Fruit fly (Drosophila melanogaster) whole organism, embryonic: ENCODE results near the gene MICU3.

Experiments
- Atf6 ChIP-seq: fragments of 200-800 bp; sonication (Bioruptor generic); IDR thresholded peaks from 2 replicates; pipeline ENCODE4 v1.3.6; 2022; ENCODE audit warnings: missing biosample characterization, missing genetic modification characterization
- CG10274 ChIP-seq: fragments of 200-800 bp; sonication (Bioruptor generic); optimal IDR thresholded peaks from 3 replicates; lab custom pipeline; 2017; ENCODE audit warnings: missing biosample characterization, mild to moderate bottlenecking, missing genetic modification characterization
- CG11085 ChIP-seq: fragments of 200-800 bp; sonication (Bioruptor generic); IDR thresholded peaks from 2 replicates; pipeline ENCODE4 v1.3.6; 2022; ENCODE audit warnings: missing biosample characterization, missing genetic modification characterization
- CG11247 ChIP-seq: fragments of 200-800 bp; sonication (Bioruptor generic); IDR thresholded peaks from 2 replicates; pipeline ENCODE4 v1.3.6; 2022; ENCODE audit warnings: missing biosample characterization, missing genetic modification characterization
- CG11560 ChIP-seq: fragments of 200-800 bp; sonication (Bioruptor generic); IDR thresholded peaks from 3 replicates; pipeline ENCODE4 v1.3.6; 2022; ENCODE audit warnings: missing biosample characterization, missing genetic modification characterization
- CG11723 ChIP-seq: fragments of 200-800 bp; sonication (Bioruptor generic); optimal IDR thresholded peaks from 2 replicates; lab custom pipeline; 2017; ENCODE audit warnings: missing biosample characterization, mild to moderate bottlenecking, missing genetic modification characterization
- CG12236 ChIP-seq: fragments of 200-800 bp; sonication (Bioruptor generic); optimal IDR thresholded peaks from 2 replicates; lab custom pipeline; 2016; ENCODE audit warnings: missing biosample characterization, missing genetic modification characterization
- CG13296 ChIP-seq: fragments of 200-800 bp; sonication (Bioruptor generic); optimal IDR thresholded peaks from 3 replicates; lab custom pipeline; 2018; ENCODE audit warnings: missing biosample characterization, mild to moderate bottlenecking, missing genetic modification characterization
- CG15479 ChIP-seq: fragments of 200-800 bp; sonication (Bioruptor generic); optimal IDR thresholded peaks from 3 replicates; lab custom pipeline; 2019; ENCODE audit warnings: missing biosample characterization, mild to moderate bottlenecking, missing genetic modification characterization, moderate library complexity
- CG1792 ChIP-seq: fragments of 200-800 bp; sonication (Bioruptor generic); optimal IDR thresholded peaks from 2 replicates; lab custom pipeline; 2016; ENCODE audit warnings: missing biosample characterization, missing genetic modification characterization
- CG2120 ChIP-seq: fragments of 200-800 bp; sonication (Bioruptor generic); optimal IDR thresholded peaks from 3 replicates; lab custom pipeline; 2016; ENCODE audit warnings: missing biosample characterization, missing genetic modification characterization
- CG31388 ChIP-seq: fragments of 200-800 bp; sonication (Bioruptor generic); optimal IDR thresholded peaks from 2 replicates; lab custom pipeline; 2016; ENCODE audit warnings: missing biosample characterization, missing genetic modification characterization
- CG34422 ChIP-seq: fragments of 200-800 bp; sonication (Bioruptor generic); IDR thresholded peaks from 3 replicates; pipeline ENCODE4 v1.3.6; 2022; ENCODE audit warnings: missing biosample characterization, missing genetic modification characterization
- CG7786 ChIP-seq: fragments of 200-800 bp; sonication (Bioruptor generic); optimal IDR thresholded peaks from 2 replicates; lab custom pipeline; 2016; ENCODE audit warnings: missing biosample characterization, missing genetic modification characterization
- CG8388 ChIP-seq: fragments of 200-800 bp; sonication (Bioruptor generic); optimal IDR thresholded peaks from 2 replicates; lab custom pipeline; 2019; ENCODE audit warnings: missing biosample characterization, mild to moderate bottlenecking, missing genetic modification characterization, moderate library complexity
- CG9437 ChIP-seq: fragments of 200-800 bp; sonication (Bioruptor generic); optimal IDR thresholded peaks from 2 replicates; lab custom pipeline; 2018; ENCODE audit warnings: missing biosample characterization, mild to moderate bottlenecking, missing genetic modification characterization
- CG9609 ChIP-seq: fragments of 200-800 bp; sonication (Bioruptor generic); optimal IDR thresholded peaks from 3 replicates; lab custom pipeline; 2016; ENCODE audit warnings: missing biosample characterization, missing genetic modification characterization
- CG9727 ChIP-seq: fragments of 200-800 bp; sonication (Bioruptor generic); optimal IDR thresholded peaks from 3 replicates; lab custom pipeline; 2017; ENCODE audit warnings: missing biosample characterization, mild to moderate bottlenecking, missing genetic modification characterization
- CTCF ChIP-seq: fragments of 200-800 bp; sonication (Bioruptor generic); optimal IDR thresholded peaks from 2 replicates; lab custom pipeline; 2017; ENCODE audit warnings: missing biosample characterization, mild to moderate bottlenecking, missing genetic modification characterization, moderate library complexity
- D19A ChIP-seq: fragments of 200-800 bp; optimal IDR thresholded peaks from 3 replicates; lab custom pipeline; 2019; ENCODE audit warnings: missing biosample characterization, mild to moderate bottlenecking, missing genetic modification characterization, moderate library complexity
- NC2β ChIP-seq: fragments of 200-800 bp; sonication (Bioruptor generic); optimal IDR thresholded peaks from 2 replicates; lab custom pipeline; 2016; ENCODE audit warnings: missing biosample characterization, missing genetic modification characterization
- NFAT ChIP-seq: fragments of 200-800 bp; sonication (Bioruptor generic); IDR thresholded peaks from 2 replicates; pipeline ENCODE4 v1.3.6; 2022; ENCODE audit warnings: missing biosample characterization, missing genetic modification characterization
- NfI ChIP-seq: fragments of 200-800 bp; sonication (Bioruptor generic); optimal IDR thresholded peaks from 3 replicates; lab custom pipeline; 2018; ENCODE audit warnings: missing biosample characterization, mild to moderate bottlenecking, missing genetic modification characterization, moderate library complexity
- Opbp ChIP-seq: fragments of 200-800 bp; sonication (Bioruptor generic); IDR thresholded peaks from 3 replicates; pipeline ENCODE4 v1.3.6; 2022; ENCODE audit warnings: missing biosample characterization, missing genetic modification characterization; ENCODE audit not compliant: partially characterized antibody
- Pdp1 ChIP-seq, 2 experiments: fragments of 200-800 bp; sonication (Bioruptor generic); optimal IDR thresholded peaks; 3 replicates each; lab custom pipeline; 2016; ENCODE audit warnings: missing biosample characterization in 2 of 2, missing genetic modification characterization in 2 of 2, mild to moderate bottlenecking in 1 of 2, moderate library complexity in 1 of 2
- Sox102F ChIP-seq: fragments of 200-800 bp; sonication (Bioruptor generic); optimal IDR thresholded peaks from 2 replicates; lab custom pipeline; 2018; ENCODE audit warnings: missing biosample characterization, mild to moderate bottlenecking, missing genetic modification characterization, moderate library complexity
- Taf1 ChIP-seq: fragments of 200-800 bp; sonication (Bioruptor generic); IDR thresholded peaks from 2 replicates; pipeline ENCODE4 v1.3.6; 2022; ENCODE audit warnings: missing biosample characterization, missing genetic modification characterization
- Xbp1 ChIP-seq: fragments of 200-800 bp; sonication (Bioruptor generic); optimal IDR thresholded peaks from 3 replicates; lab custom pipeline; 2016; ENCODE audit warnings: missing biosample characterization, mild to moderate bottlenecking, missing genetic modification characterization
- ase ChIP-seq: fragments of 200-800 bp; sonication (Bioruptor generic); IDR thresholded peaks from 3 replicates; pipeline ENCODE4 v1.3.6; 2022; ENCODE audit warnings: missing biosample characterization, missing genetic modification characterization
- bbx ChIP-seq: fragments of 200-800 bp; sonication (Bioruptor generic); IDR thresholded peaks from 2 replicates; pipeline ENCODE4 v1.3.6; 2022; ENCODE audit warnings: missing biosample characterization, missing genetic modification characterization; ENCODE audit not compliant: partially characterized antibody
- ci ChIP-seq: fragments of 200-800 bp; sonication (Bioruptor generic); IDR thresholded peaks from 3 replicates; pipeline ENCODE4 v1.3.6; 2022; ENCODE audit warnings: missing biosample characterization, missing genetic modification characterization
- danr ChIP-seq: fragments of 200-800 bp; sonication (Bioruptor generic); IDR thresholded peaks from 2 replicates; pipeline ENCODE4 v1.3.6; 2022; ENCODE audit warnings: missing biosample characterization, missing genetic modification characterization
- fd3F ChIP-seq: fragments of 200-800 bp; sonication (Bioruptor generic); optimal IDR thresholded peaks from 2 replicates; lab custom pipeline; 2018; ENCODE audit warnings: missing biosample characterization, mild to moderate bottlenecking, missing genetic modification characterization, moderate library complexity
- fd96Cb ChIP-seq: fragments of 200-800 bp; sonication (Bioruptor generic); optimal IDR thresholded peaks from 2 replicates; lab custom pipeline; 2018; ENCODE audit warnings: missing biosample characterization, mild to moderate bottlenecking, missing genetic modification characterization, moderate library complexity
- grau ChIP-seq: fragments of 200-800 bp; optimal IDR thresholded peaks from 3 replicates; lab custom pipeline; 2019; ENCODE audit warnings: missing biosample characterization, mild to moderate bottlenecking, missing genetic modification characterization, moderate library complexity
- hb ChIP-seq: fragments of 200-800 bp; sonication (Bioruptor generic); IDR thresholded peaks from 3 replicates; pipeline ENCODE4 v1.3.6; 2022; ENCODE audit warnings: missing biosample characterization, missing genetic modification characterization; ENCODE audit not compliant: partially characterized antibody
- hbn ChIP-seq: fragments of 200-800 bp; sonication (Bioruptor generic); IDR thresholded peaks from 2 replicates; pipeline ENCODE4 v1.3.6; 2022; ENCODE audit warnings: missing biosample characterization, missing genetic modification characterization; ENCODE audit not compliant: partially characterized antibody
- kah ChIP-seq: fragments of 200-800 bp; sonication (Bioruptor generic); optimal IDR thresholded peaks from 2 replicates; lab custom pipeline; 2018; ENCODE audit warnings: missing biosample characterization, mild to moderate bottlenecking, missing genetic modification characterization
- lab ChIP-seq: fragments of 200-800 bp; sonication (Bioruptor generic); optimal IDR thresholded peaks from 3 replicates; lab custom pipeline; 2017; ENCODE audit warnings: missing biosample characterization, missing genetic modification characterization, mild to moderate bottlenecking, moderate library complexity, missing genetic modification reagents
- mam ChIP-seq: fragments of 200-800 bp; sonication (Bioruptor generic); optimal IDR thresholded peaks from 3 replicates; lab custom pipeline; 2016; ENCODE audit warnings: missing biosample characterization, missing genetic modification characterization
- mirr ChIP-seq: fragments of 200-800 bp; sonication (Bioruptor generic); optimal IDR thresholded peaks from 3 replicates; lab custom pipeline; 2018; ENCODE audit warnings: missing biosample characterization, mild to moderate bottlenecking, missing genetic modification characterization
- peb ChIP-seq: fragments of 200-800 bp; sonication (Bioruptor generic); IDR thresholded peaks from 2 replicates; pipeline ENCODE4 v1.3.6; 2022; ENCODE audit warnings: missing biosample characterization, missing genetic modification characterization
- psq ChIP-seq: fragments of 200-800 bp; sonication (Bioruptor generic); optimal IDR thresholded peaks from 2 replicates; lab custom pipeline; 2017; ENCODE audit warnings: missing biosample characterization, missing genetic modification characterization
- sens ChIP-seq: fragments of 200-800 bp; sonication (Bioruptor generic); peaks from one replicate; lab custom pipeline; 2016; ENCODE audit warnings: missing biosample characterization, missing genetic modification characterization
- sim ChIP-seq: fragments of 200-800 bp; sonication (Bioruptor generic); IDR thresholded peaks from 2 replicates; pipeline ENCODE4 v1.3.6; 2022; ENCODE audit warnings: missing biosample characterization, missing genetic modification characterization
- so ChIP-seq: fragments of 200-800 bp; sonication (Bioruptor generic); IDR thresholded peaks from 3 replicates; pipeline ENCODE4 v1.3.6; 2022; ENCODE audit warnings: missing biosample characterization, missing genetic modification characterization
- sug ChIP-seq: fragments of 200-800 bp; optimal IDR thresholded peaks from 2 replicates; lab custom pipeline; 2019; ENCODE audit warnings: missing biosample characterization, mild to moderate bottlenecking, missing genetic modification characterization, moderate library complexity
- trem ChIP-seq: fragments of 200-800 bp; optimal IDR thresholded peaks from 3 replicates; lab custom pipeline; 2019; ENCODE audit warnings: missing biosample characterization, mild to moderate bottlenecking, missing genetic modification characterization, moderate library complexity
- vvl ChIP-seq: fragments of 200-800 bp; sonication (Bioruptor generic); IDR thresholded peaks from 2 replicates; pipeline ENCODE4 v1.3.6; 2022; ENCODE audit warnings: missing biosample characterization, missing genetic modification characterization
- zfh1 ChIP-seq: fragments of 200-800 bp; sonication (Bioruptor generic); IDR thresholded peaks from 3 replicates; pipeline ENCODE4 v1.3.6; 2022; ENCODE audit warnings: missing biosample characterization, missing genetic modification characterization

Gene MICU3

DNA sequence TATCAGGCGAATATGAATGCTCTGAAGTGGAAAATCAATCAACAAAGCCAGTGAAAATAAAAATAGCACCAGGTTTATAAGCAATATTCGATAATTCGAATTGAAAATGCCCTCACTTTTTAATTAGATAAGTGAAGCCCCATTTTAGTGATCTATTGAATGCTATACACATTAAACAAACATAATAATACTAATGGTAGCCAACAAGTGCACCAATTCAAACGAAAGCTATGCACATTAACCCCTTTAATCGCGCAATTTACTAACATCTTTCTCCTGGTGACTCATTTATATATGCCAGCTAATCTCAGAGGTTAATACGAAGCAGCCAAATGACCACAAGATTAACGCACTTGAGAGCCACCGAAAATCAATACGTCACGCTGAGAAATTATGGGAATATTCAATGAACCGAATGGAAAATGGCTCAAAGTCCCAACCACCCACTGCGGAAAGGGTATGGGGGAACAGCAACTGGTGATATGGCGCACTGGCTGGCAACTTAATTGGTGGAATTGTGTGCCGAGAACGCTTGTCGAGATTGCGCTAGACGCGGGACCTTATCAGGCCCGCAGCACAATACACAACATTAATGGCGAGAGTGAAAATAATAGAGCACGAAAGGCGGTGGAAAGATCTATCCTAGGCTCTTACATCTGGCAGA lies 12.4 kb downstream of the MICU3 start (continued):
- TF ChIP-seq CG34422 (GFP tag; lab: Robert Waterston, UW) (0 out of 3 replicates have a peak, but pooled peaks have one; percentile 30), CG8388 (GFP tag; lab: Kevin White, UChicago) (no peak), CG15479 (peak; percentile 11), lab (peak; percentile 57), CG9437 (peak; percentile 12), CG9609 (GFP tag; lab: Kevin White, UChicago) (peak; percentile 3), NfI (GFP tag; lab: Kevin White, UChicago) (no peak), CG9727 (GFP tag; lab: Kevin White, UChicago) (peak; percentile 25), Sox102F (peak; percentile 1), mirr (GFP tag; lab: Kevin White, UChicago) (peak; percentile 88), hbn (GFP tag; lab: Robert Waterston, UW) (no peak), grau (peak; percentile 18), mam (GFP tag; lab: Kevin White, UChicago) (peak; percentile 14), CG11247 (no peak), CG2120 (GFP tag; lab: Kevin White, UChicago) (peak; percentile 32), Taf1 (GFP tag; lab: Robert Waterston, UW) (no peak), D19A (tag; lab: Kevin White, UChicago) (peak; percentile 91), Opbp (GFP tag; lab: Robert Waterston, UW) (no peak), psq (GFP tag; lab: Kevin White, UChicago) (no peak), Atf6 (GFP tag; lab: Robert Waterston, UW) (peak; percentile 25; the same call in 1 of the 2 replicates), NFAT (GFP tag; lab: Robert Waterston, UW) (0 out of 2 replicates have a peak, but pooled peaks have one; percentile 11), fd3F (GFP tag; lab: Kevin White, UChicago) (no peak), CG31388 (GFP tag; lab: Kevin White, UChicago) (no peak), hb (no peak), sim (GFP tag; lab: Robert Waterston, UW) (no peak), sens (GFP tag; lab: Kevin White, UChicago) (peak; percentile 46), kah (GFP tag; lab: Kevin White, UChicago) (no peak), NC2β (GFP tag; lab: Kevin White, UChicago) (no peak), Xbp1 (GFP tag; lab: Kevin White, UChicago) (no peak), so (GFP tag; lab: Robert Waterston, UW) (peak; percentile 34; the same call in 1 of the 3 replicates), sug (tag; lab: Kevin White, UChicago) (peak; percentile 76), danr (GFP tag; lab: Robert Waterston, UW) (no peak), vvl (GFP tag; lab: Robert Waterston, UW) (no peak), CTCF (GFP tag; lab: Kevin White, UChicago) (no peak), CG13296 (GFP tag; lab: Kevin White, UChicago) (peak; percentile 18), Pdp1 (GFP tag; optimal IDR thresholded peaks at IDR 0.05; lab: Kevin White, UChicago) (no peak), CG10274 (no peak)

DNA sequence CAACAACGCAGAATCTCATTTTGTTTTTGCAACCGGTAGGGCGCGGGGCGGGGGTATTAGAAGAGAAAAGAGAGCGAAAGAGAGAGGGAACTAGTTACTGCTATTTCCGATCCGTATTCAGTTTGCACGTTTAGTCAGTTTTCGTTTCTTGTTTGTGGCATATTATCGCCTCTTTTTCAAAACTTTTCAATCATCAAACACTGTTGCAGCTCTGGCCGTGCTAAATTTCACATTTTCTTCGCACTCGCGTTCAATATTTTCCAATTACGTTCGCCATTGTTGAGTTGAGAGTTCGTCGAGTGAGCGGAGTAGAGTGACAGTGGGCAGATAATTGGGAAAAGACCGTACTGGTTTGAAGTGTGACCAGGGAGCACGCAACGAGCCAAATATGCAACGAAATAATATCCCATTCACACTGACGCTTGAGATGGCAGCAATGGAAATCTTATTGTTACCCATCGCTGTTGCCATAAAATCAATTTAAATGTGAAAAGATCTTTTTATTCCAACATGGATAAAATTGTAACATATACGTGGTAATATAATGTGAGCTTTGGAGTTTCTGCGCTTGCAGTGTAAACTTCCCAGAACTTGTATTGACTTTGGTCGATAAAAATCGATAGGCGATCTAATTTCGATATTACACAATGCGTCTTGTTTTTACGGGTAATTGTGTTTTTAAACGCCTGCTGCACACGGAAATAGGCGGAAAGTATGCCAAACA lies 14.0 kb downstream of the MICU3 start, which contains the start of the genes Ire1 and Mrm2:
Gene Ire1, minus strand, starts transcription at position 296 of the 724 bp plus-strand sequence.
Gene Mrm2, plus strand, starts transcription at position 615 of the 724 bp plus-strand sequence.
- TF ChIP-seq CG11723 (peak; percentile 47), zfh1 (GFP tag; lab: Robert Waterston, UW) (peak; percentile 78; the same call in 2 of the 3 replicates), CG1792 (GFP tag; lab: Kevin White, UChicago) (peak; percentile 52), ci (GFP tag; lab: Robert Waterston, UW) (no peak), fd96Cb (tag; lab: Kevin White, UChicago) (peak; percentile 74), trem (tag; lab: Kevin White, UChicago) (peak; percentile 89), CG7786 (GFP tag; lab: Kevin White, UChicago) (peak; percentile 86), CG11560 (tag; lab: Robert Waterston, UW) (peak; percentile 64; the same call in 1 of the 3 replicates), peb (GFP tag; lab: Robert Waterston, UW) (peak; percentile 47; the same call in 1 of the 2 replicates), ase (GFP tag; lab: Robert Waterston, UW) (peak; percentile 59; the same call in 1 of the 3 replicates), CG12236 (GFP tag; lab: Kevin White, UChicago) (peak; percentile 71), CG11085 (peak; percentile 72), bbx (peak; percentile 52), vvl (GFP tag; lab: Robert Waterston, UW) (peak; percentile 89)
